Fruit fly (Drosophila melanogaster) whole organism, embryonic: Measurements from ENCODE around the gene CG13720.

Experiments
- CG10321 ChIP-seq: fragments of 200-800 bp; sonication (Bioruptor generic); IDR thresholded peaks from 2 replicates; pipeline ENCODE4 v1.3.6; 2022; ENCODE audit warnings: missing biosample characterization, missing genetic modification characterization
- CG10543 ChIP-seq: fragments of 200-800 bp; sonication (Bioruptor generic); optimal IDR thresholded peaks from 3 replicates; lab custom pipeline; 2017; ENCODE audit warnings: missing biosample characterization, mild to moderate bottlenecking, missing genetic modification characterization, moderate library complexity
- CG10979 ChIP-seq: fragments of 200-800 bp; sonication (Bioruptor generic); optimal IDR thresholded peaks from 2 replicates; lab custom pipeline; 2018; ENCODE audit warnings: missing biosample characterization, mild to moderate bottlenecking, missing genetic modification characterization, moderate library complexity
- CG11093 ChIP-seq: fragments of 200-800 bp; sonication (Bioruptor generic); IDR thresholded peaks from 3 replicates; pipeline ENCODE4 v1.3.6; 2022; ENCODE audit warnings: missing biosample characterization, missing genetic modification characterization
- CG12219 ChIP-seq: fragments of 200-800 bp; sonication (Bioruptor generic); optimal IDR thresholded peaks from 3 replicates; lab custom pipeline; 2018; ENCODE audit warnings: missing biosample characterization, mild to moderate bottlenecking, missing genetic modification characterization
- CG13296 ChIP-seq: fragments of 200-800 bp; sonication (Bioruptor generic); optimal IDR thresholded peaks from 3 replicates; lab custom pipeline; 2018; ENCODE audit warnings: missing biosample characterization, mild to moderate bottlenecking, missing genetic modification characterization
- CG1647 ChIP-seq: fragments of 200-800 bp; sonication (Bioruptor generic); optimal IDR thresholded peaks from 3 replicates; lab custom pipeline; 2016; ENCODE audit warnings: missing biosample characterization, missing genetic modification characterization
- CG16779 ChIP-seq: fragments of 200-800 bp; sonication (Bioruptor generic); IDR thresholded peaks from 2 replicates; pipeline ENCODE4 v1.3.6; 2022; ENCODE audit warnings: missing biosample characterization, missing genetic modification characterization
- CG1792 ChIP-seq: fragments of 200-800 bp; sonication (Bioruptor generic); optimal IDR thresholded peaks from 2 replicates; lab custom pipeline; 2016; ENCODE audit warnings: missing biosample characterization, missing genetic modification characterization
- CG18476 ChIP-seq: fragments of 200-800 bp; sonication (Bioruptor generic); optimal IDR thresholded peaks from 2 replicates; lab custom pipeline; 2016; ENCODE audit warnings: missing biosample characterization, mild to moderate bottlenecking, missing genetic modification characterization
- CG2202 ChIP-seq: fragments of 200-800 bp; sonication (Bioruptor generic); optimal IDR thresholded peaks from 2 replicates; lab custom pipeline; 2018; ENCODE audit warnings: missing biosample characterization, mild to moderate bottlenecking, missing genetic modification characterization
- CG30020 ChIP-seq: fragments of 200-800 bp; optimal IDR thresholded peaks from 2 replicates; lab custom pipeline; 2019; ENCODE audit warnings: missing biosample characterization, mild to moderate bottlenecking, missing genetic modification characterization, moderate library complexity
- CG4617 ChIP-seq: fragments of 200-800 bp; sonication (Bioruptor generic); optimal IDR thresholded peaks from 3 replicates; lab custom pipeline; 2016; ENCODE audit warnings: missing biosample characterization, missing genetic modification characterization, borderline replicate concordance
- CG6765 ChIP-seq: fragments of 200-800 bp; sonication (Bioruptor generic); optimal IDR thresholded peaks from 3 replicates; lab custom pipeline; 2017; ENCODE audit warnings: missing biosample characterization, mild to moderate bottlenecking, missing genetic modification characterization
- CG7987 ChIP-seq: fragments of 200-800 bp; sonication (Bioruptor generic); optimal IDR thresholded peaks from 2 replicates; lab custom pipeline; 2018; ENCODE audit warnings: missing biosample characterization, mild to moderate bottlenecking, missing genetic modification characterization, moderate library complexity
- CG8359 ChIP-seq: fragments of 200-800 bp; sonication (Bioruptor generic); optimal IDR thresholded peaks from 2 replicates; lab custom pipeline; 2017; ENCODE audit warnings: missing biosample characterization, mild to moderate bottlenecking, missing genetic modification characterization, borderline replicate concordance
- CG9437 ChIP-seq: fragments of 200-800 bp; sonication (Bioruptor generic); optimal IDR thresholded peaks from 2 replicates; lab custom pipeline; 2018; ENCODE audit warnings: missing biosample characterization, mild to moderate bottlenecking, missing genetic modification characterization
- Dad ChIP-seq: fragments of 200-800 bp; sonication (Bioruptor generic); optimal IDR thresholded peaks from 3 replicates; lab custom pipeline; 2016; ENCODE audit warnings: missing biosample characterization, missing genetic modification characterization
- Gsc ChIP-seq: fragments of 200-800 bp; sonication (Bioruptor generic); IDR thresholded peaks from 2 replicates; pipeline ENCODE4 v1.3.6; 2022; ENCODE audit warnings: missing biosample characterization, missing genetic modification characterization
- HLH3B ChIP-seq: fragments of 200-800 bp; sonication (Bioruptor generic); IDR thresholded peaks from 2 replicates; pipeline ENCODE4 v1.3.6; 2022; ENCODE audit warnings: missing biosample characterization, missing genetic modification characterization
- HLH54F ChIP-seq: fragments of 200-800 bp; sonication (Bioruptor generic); optimal IDR thresholded peaks from 3 replicates; lab custom pipeline; 2016; ENCODE audit warnings: missing biosample characterization, missing genetic modification characterization
- HLHmδ ChIP-seq: fragments of 200-800 bp; sonication (Bioruptor generic); optimal IDR thresholded peaks from 2 replicates; lab custom pipeline; 2018; ENCODE audit warnings: missing biosample characterization, mild to moderate bottlenecking, missing genetic modification characterization, moderate library complexity
- Hey ChIP-seq: fragments of 200-800 bp; sonication (Bioruptor generic); optimal IDR thresholded peaks from 3 replicates; lab custom pipeline; 2018; ENCODE audit warnings: missing biosample characterization, mild to moderate bottlenecking, missing genetic modification characterization
- HmgD ChIP-seq: fragments of 200-800 bp; sonication (Bioruptor generic); optimal IDR thresholded peaks from 3 replicates; lab custom pipeline; 2016; ENCODE audit warnings: missing biosample characterization, missing genetic modification characterization
- Hr51 ChIP-seq, 2 experiments: fragments of 200-800 bp; sonication (Bioruptor generic); optimal IDR thresholded peaks; 2 replicates in 1 of 2; 3 replicates in 1 of 2; lab custom pipeline; 2016 to 2018; ENCODE audit warnings: missing biosample characterization in 2 of 2, missing genetic modification characterization in 2 of 2, mild to moderate bottlenecking in 1 of 2, moderate library complexity in 1 of 2
- Myb ChIP-seq: fragments of 200-800 bp; sonication (Bioruptor generic); optimal IDR thresholded peaks from 2 replicates; lab custom pipeline; 2016; ENCODE audit warnings: missing biosample characterization, missing genetic modification characterization
- Sox102F ChIP-seq: fragments of 200-800 bp; sonication (Bioruptor generic); optimal IDR thresholded peaks from 2 replicates; lab custom pipeline; 2018; ENCODE audit warnings: missing biosample characterization, mild to moderate bottlenecking, missing genetic modification characterization, moderate library complexity
- Stat92E ChIP-seq, 3 experiments: fragments of >200 bp in 2 of 3; fragments of 200-800 bp in 1 of 3; sonication (Bioruptor generic) in 1 of 3; optimal IDR thresholded peaks; 2 replicates each; lab custom pipeline; 2017 to 2019; ENCODE audit warnings: missing biosample characterization in 3 of 3, missing genetic modification characterization in 3 of 3, mild to moderate bottlenecking in 1 of 3, moderate library complexity in 1 of 3
- aop ChIP-seq: fragments of 200-800 bp; sonication (Bioruptor generic); IDR thresholded peaks from 2 replicates; pipeline ENCODE4 v1.3.6; 2022; ENCODE audit warnings: missing biosample characterization, missing genetic modification characterization
- bowl ChIP-seq: fragments of 200-800 bp; sonication (Bioruptor generic); IDR thresholded peaks from 2 replicates; pipeline ENCODE4 v1.3.6; 2022; ENCODE audit warnings: missing biosample characterization, missing genetic modification characterization
- bsh ChIP-seq, 2 experiments: fragments of 200-800 bp; sonication (Bioruptor generic); optimal IDR thresholded peaks; 2 replicates each; lab custom pipeline; 2017 to 2018; ENCODE audit warnings: mild to moderate bottlenecking in 2 of 2, missing biosample characterization in 2 of 2, missing genetic modification characterization in 2 of 2, moderate library complexity in 1 of 2
- cas ChIP-seq: fragments of 200-800 bp; sonication (Bioruptor generic); IDR thresholded peaks from 2 replicates; pipeline ENCODE4 v1.3.6; 2022; ENCODE audit warnings: missing biosample characterization, missing genetic modification characterization
- chn ChIP-seq: fragments of 200-800 bp; sonication (Bioruptor generic); optimal IDR thresholded peaks from 2 replicates; lab custom pipeline; 2016; ENCODE audit warnings: missing biosample characterization, missing genetic modification characterization
- da ChIP-seq: fragments of 200-800 bp; sonication (Bioruptor generic); optimal IDR thresholded peaks from 2 replicates; lab custom pipeline; 2016; ENCODE audit warnings: missing biosample characterization, missing genetic modification characterization
- disco-r ChIP-seq: fragments of 200-800 bp; sonication (Bioruptor generic); optimal IDR thresholded peaks from 2 replicates; lab custom pipeline; 2016; ENCODE audit warnings: missing biosample characterization, missing genetic modification characterization
- en ChIP-seq: fragments of 200-800 bp; sonication (Bioruptor generic); optimal IDR thresholded peaks from 2 replicates; lab custom pipeline; 2016; ENCODE audit warnings: missing biosample characterization, missing genetic modification characterization
- gsb-n ChIP-seq: fragments of 200-800 bp; sonication (Bioruptor generic); optimal IDR thresholded peaks from 3 replicates; lab custom pipeline; 2018; ENCODE audit warnings: missing biosample characterization, mild to moderate bottlenecking, missing genetic modification characterization
- hkb ChIP-seq, 2 experiments: fragments of 200-800 bp in 1 of 2; fragments of >200 bp in 1 of 2; sonication (Bioruptor generic) in 1 of 2; IDR thresholded peaks in 1 of 2; optimal IDR thresholded peaks in 1 of 2; 2 replicates each; pipeline versions ENCODE4 v1.3.6 to Lab custom; 2017 to 2022; ENCODE audit warnings: missing biosample characterization in 1 of 2, missing genetic modification characterization in 1 of 2
- hth ChIP-seq: fragments of >200 bp; optimal IDR thresholded peaks from 2 replicates; lab custom pipeline; 2017; ENCODE audit warnings: inconsistent platforms
- kah ChIP-seq: fragments of 200-800 bp; sonication (Bioruptor generic); optimal IDR thresholded peaks from 2 replicates; lab custom pipeline; 2018; ENCODE audit warnings: missing biosample characterization, mild to moderate bottlenecking, missing genetic modification characterization
- nerfin-1 ChIP-seq: fragments of 200-800 bp; sonication (Bioruptor generic); optimal IDR thresholded peaks from 3 replicates; lab custom pipeline; 2019; ENCODE audit warnings: missing biosample characterization, mild to moderate bottlenecking, missing genetic modification characterization, moderate library complexity
- pfk ChIP-seq: fragments of 200-800 bp; sonication (Bioruptor generic); optimal IDR thresholded peaks from 2 replicates; lab custom pipeline; 2018; ENCODE audit warnings: missing biosample characterization, mild to moderate bottlenecking, missing genetic modification characterization, moderate library complexity
- psq ChIP-seq: fragments of 200-800 bp; sonication (Bioruptor generic); optimal IDR thresholded peaks from 2 replicates; lab custom pipeline; 2017; ENCODE audit warnings: missing biosample characterization, missing genetic modification characterization
- salm ChIP-seq: fragments of 200-800 bp; sonication (Bioruptor generic); optimal IDR thresholded peaks from 2 replicates; lab custom pipeline; 2018; ENCODE audit warnings: missing biosample characterization, mild to moderate bottlenecking, missing genetic modification characterization
- sim ChIP-seq: fragments of 200-800 bp; sonication (Bioruptor generic); IDR thresholded peaks from 2 replicates; pipeline ENCODE4 v1.3.6; 2022; ENCODE audit warnings: missing biosample characterization, missing genetic modification characterization
- slp2 ChIP-seq: fragments of 200-800 bp; sonication (Bioruptor generic); optimal IDR thresholded peaks from 2 replicates; lab custom pipeline; 2016; ENCODE audit warnings: missing biosample characterization, missing genetic modification characterization
- sob ChIP-seq: fragments of 200-800 bp; sonication (Bioruptor generic); IDR thresholded peaks from 2 replicates; pipeline ENCODE4 v1.3.6; 2022; ENCODE audit warnings: missing biosample characterization, missing genetic modification characterization
- tna ChIP-seq: fragments of 200-800 bp; sonication (Bioruptor generic); IDR thresholded peaks from 2 replicates; pipeline ENCODE4 v1.3.6; 2022; ENCODE audit warnings: missing biosample characterization, missing genetic modification characterization; ENCODE audit not compliant: partially characterized antibody
- toy ChIP-seq: fragments of 200-800 bp; sonication (Bioruptor generic); IDR thresholded peaks from 2 replicates; pipeline ENCODE4 v1.3.6; 2022; ENCODE audit warnings: missing biosample characterization, missing genetic modification characterization

CG13720 gene

dm6 chr3L:4474946-4475470 lies 25.3 kb downstream of the CG13720 start (continued):
- TF ChIP-seq Hr51 (GFP tag; optimal IDR thresholded peaks at IDR 0.05; lab: Kevin White, UChicago), result peak; percentile 49 to 83
- peak; percentile 50 for TF ChIP-seq chn (GFP tag; lab: Kevin White, UChicago)
- peak; percentile 1 for TF ChIP-seq psq
- peak; percentile 78 for TF ChIP-seq CG2202
- TF ChIP-seq hth (lab: Kevin White, UChicago), result no peak
- peak; percentile 69 for TF ChIP-seq Sox102F (GFP tag; lab: Kevin White, UChicago)
- TF ChIP-seq tna (GFP tag; lab: Robert Waterston, UW), result no peak
- TF ChIP-seq CG30020 (tag; lab: Kevin White, UChicago), result no peak
- TF ChIP-seq toy (GFP tag; lab: Robert Waterston, UW), result 0 out of 2 replicates have a peak, but pooled peaks have one; percentile 32
- TF ChIP-seq HLH54F (GFP tag; lab: Kevin White, UChicago), result peak; percentile 14
- TF ChIP-seq CG8359 (GFP tag; lab: Kevin White, UChicago), result peak; percentile 81
- TF ChIP-seq HLHmδ (GFP tag; lab: Kevin White, UChicago), result peak; percentile 87
- TF ChIP-seq pfk (GFP tag; lab: Kevin White, UChicago), result peak; percentile 79
- TF ChIP-seq disco-r (GFP tag; lab: Kevin White, UChicago), result peak; percentile 72
- TF ChIP-seq HLH3B (GFP tag; lab: Robert Waterston, UW), result peak; percentile 40; the same call in 1 of the 2 replicates
- TF ChIP-seq nerfin-1 (tag; lab: Kevin White, UChicago), result peak; percentile 76
- 0 out of 2 replicates have a peak, but pooled peaks have one; percentile 34 for TF ChIP-seq CG16779 (GFP tag; lab: Robert Waterston, UW)
- peak; percentile 95 for TF ChIP-seq CG13296
- TF ChIP-seq bsh (GFP tag; optimal IDR thresholded peaks at IDR 0.05; lab: Kevin White, UChicago), result peak in 1 of 2 experiments; percentile 82
- TF ChIP-seq CG7987 (GFP tag; lab: Kevin White, UChicago), result peak; percentile 98
- TF ChIP-seq sob (GFP tag; lab: Robert Waterston, UW), result peak; percentile 80
- TF ChIP-seq en (GFP tag; lab: Kevin White, UChicago), result peak; percentile 45
- TF ChIP-seq CG9437 (GFP tag; lab: Kevin White, UChicago), result peak; percentile 72
- no peak for TF ChIP-seq Stat92E (GFP tag; optimal IDR thresholded peaks at IDR 0.05; lab: Kevin White, UChicago)
- TF ChIP-seq cas (GFP tag; lab: Robert Waterston, UW), result no peak
- peak; percentile 67 for TF ChIP-seq gsb-n (tag; lab: Kevin White, UChicago)
- TF ChIP-seq Hey, result peak; percentile 79
- peak; percentile 92 for TF ChIP-seq CG12219 (GFP tag; lab: Kevin White, UChicago)
- TF ChIP-seq CG1792 (GFP tag; lab: Kevin White, UChicago), result no peak
- TF ChIP-seq hkb (optimal IDR thresholded peaks at IDR 0.05; lab: Kevin White, UChicago), result no peak
- peak; percentile 92 for TF ChIP-seq hkb (GFP tag; IDR thresholded peaks at IDR 0.05; lab: Robert Waterston, UW)
- no peak for TF ChIP-seq HmgD (GFP tag; lab: Kevin White, UChicago)
- peak; percentile 77 for TF ChIP-seq salm (tag; lab: Kevin White, UChicago)
- TF ChIP-seq Gsc (GFP tag; lab: Robert Waterston, UW), result no peak
- peak; percentile 52 for TF ChIP-seq CG1647 (GFP tag; lab: Kevin White, UChicago)
- no peak for TF ChIP-seq da (GFP tag; lab: Kevin White, UChicago)
- no peak for TF ChIP-seq aop (GFP tag; lab: Robert Waterston, UW)
- TF ChIP-seq bowl, result peak; percentile 42; the same call in 1 of the 2 replicates
- peak; percentile 32 for TF ChIP-seq CG18476 (GFP tag; lab: Kevin White, UChicago)
- TF ChIP-seq CG10321 (GFP tag; lab: Robert Waterston, UW), result no peak
- no peak for TF ChIP-seq CG10979
- TF ChIP-seq slp2 (GFP tag; lab: Kevin White, UChicago), result peak; percentile 52
- peak; percentile 81 for TF ChIP-seq kah
- peak; percentile 98 for TF ChIP-seq CG6765
- TF ChIP-seq Dad (GFP tag; lab: Kevin White, UChicago), result peak; percentile 59
- peak; percentile 85 for TF ChIP-seq CG10543 (GFP tag; lab: Kevin White, UChicago)
- TF ChIP-seq CG11093 (GFP tag; lab: Robert Waterston, UW), result no peak
- TF ChIP-seq sim, result 0 out of 2 replicates have a peak, but pooled peaks have one; percentile 49
- TF ChIP-seq Myb (GFP tag; lab: Kevin White, UChicago), result no peak
- TF ChIP-seq CG4617, result peak; percentile 40
